Worm (Caenorhabditis elegans) whole organism, young adult: Measurements from ENCODE around the gene Y51H7BR.8.
A peak's percentile ranks its signal among the peaks of the same experiment; 100 is the strongest.

ENCODE experiments used
- B0261.1 ChIP-seq: sonication (generic microtip); optimal IDR thresholded peaks from 2 replicates; lab custom pipeline; 2016; ENCODE audit warnings: mild to moderate bottlenecking, missing genetic modification characterization, moderate library complexity, missing compliant biosample characterization
- B0336.3 ChIP-seq: fragments of 200-800 bp; sonication (Bioruptor generic); IDR thresholded peaks from 2 replicates; pipeline ENCODE4 v1.3.6; 2022; ENCODE audit warnings: missing genetic modification characterization, missing compliant biosample characterization
- D2030.7 ChIP-seq: fragments of 200-800 bp; sonication (Bioruptor generic); IDR thresholded peaks from 2 replicates; pipeline ENCODE4 v1.3.6; 2022; ENCODE audit warnings: missing genetic modification reagents, missing genetic modification characterization, missing compliant biosample characterization
- F23B12.7 ChIP-seq: sonication (generic microtip); optimal IDR thresholded peaks from 2 replicates; lab custom pipeline; 2017; ENCODE audit warnings: missing genetic modification characterization, mild to moderate bottlenecking, missing compliant biosample characterization, antibody characterized with exemption, moderate library complexity; ENCODE audit not compliant: insufficient read depth
- F57C9.4 ChIP-seq: sonication (generic microtip); optimal IDR thresholded peaks from 2 replicates; lab custom pipeline; 2017; ENCODE audit warnings: mild to moderate bottlenecking, missing genetic modification characterization, missing compliant biosample characterization
- K11D2.4 ChIP-seq: fragments of 200-800 bp; sonication (Bioruptor generic); IDR thresholded peaks from 2 replicates; pipeline ENCODE4 v1.3.6; 2022; ENCODE audit warnings: missing genetic modification reagents, missing genetic modification characterization, missing compliant biosample characterization
- K12H6.12 ChIP-seq: fragments of 200-800 bp; sonication (Bioruptor generic); optimal IDR thresholded peaks from 2 replicates; lab custom pipeline; 2018; ENCODE audit warnings: mild to moderate bottlenecking, missing genetic modification characterization, missing compliant biosample characterization
- Y53F4B.3 ChIP-seq: fragments of 200-800 bp; sonication (Bioruptor generic); IDR thresholded peaks from 2 replicates; pipeline ENCODE4 v1.3.6; 2022; ENCODE audit warnings: missing genetic modification reagents, missing genetic modification characterization, missing compliant biosample characterization
- Y67H2A.10 ChIP-seq: fragments of 200-800 bp; sonication (Bioruptor generic); conservative IDR thresholded peaks from 2 replicates; pipeline ENCODE4 v1.3.6; 2022; ENCODE audit warnings: missing genetic modification reagents, missing genetic modification characterization, missing compliant biosample characterization
- ZK185.1 ChIP-seq: sonication (generic microtip); optimal IDR thresholded peaks from 2 replicates; lab custom pipeline; 2016; ENCODE audit warnings: mild to moderate bottlenecking, missing genetic modification characterization, missing compliant biosample characterization; ENCODE audit not compliant: poor library complexity, severe bottlenecking
- ama-1 ChIP-seq, 3 experiments: fragments of 150-350 bp in 1 of 3; sonication (generic microtip) in 2 of 3; optimal IDR thresholded peaks; 2 replicates each; lab custom pipeline; 2014 to 2018; ENCODE audit warnings: missing biosample characterization in 2 of 3, missing genetic modification characterization in 2 of 3, missing genetic modification reagents in 2 of 3
- aptf-3 ChIP-seq: fragments of 200-800 bp; sonication (Bioruptor generic); IDR thresholded peaks from 2 replicates; pipeline ENCODE4 v1.3.6; 2022; ENCODE audit warnings: missing genetic modification characterization, missing compliant biosample characterization
- athp-1 ChIP-seq: sonication (generic microtip); optimal IDR thresholded peaks from 2 replicates; lab custom pipeline; 2017; ENCODE audit warnings: mild to moderate bottlenecking, missing genetic modification characterization, missing compliant biosample characterization
- attf-3 ChIP-seq: fragments of 200-800 bp; sonication (Bioruptor generic); conservative IDR thresholded peaks from 2 replicates; pipeline ENCODE4 v1.3.6; 2022; ENCODE audit warnings: missing genetic modification reagents, missing genetic modification characterization, missing compliant biosample characterization
- attf-6 ChIP-seq: fragments of 200-800 bp; sonication (Bioruptor generic); IDR thresholded peaks from 2 replicates; pipeline ENCODE4 v1.3.6; 2022; ENCODE audit warnings: missing genetic modification reagents, missing genetic modification characterization, missing compliant biosample characterization
- ceh-27 ChIP-seq: fragments of 200-800 bp; sonication (Bioruptor generic); optimal IDR thresholded peaks from 2 replicates; lab custom pipeline; 2018; ENCODE audit warnings: mild to moderate bottlenecking, missing genetic modification characterization, moderate library complexity, missing compliant biosample characterization
- ceh-79 ChIP-seq: sonication (generic microtip); optimal IDR thresholded peaks from 2 replicates; lab custom pipeline; 2017; ENCODE audit warnings: mild to moderate bottlenecking, missing genetic modification characterization, missing compliant biosample characterization
- die-1 ChIP-seq: sonication (generic microtip); optimal IDR thresholded peaks from 2 replicates; lab custom pipeline; 2016; ENCODE audit warnings: missing genotype, mild to moderate bottlenecking, missing genetic modification characterization, missing compliant biosample characterization
- efl-1 ChIP-seq: fragments of 150-350 bp; optimal IDR thresholded peaks from 2 replicates; lab custom pipeline; 2014; ENCODE audit warnings: missing biosample characterization, missing genetic modification reagents, missing genetic modification characterization
- ekl-4 ChIP-seq: fragments of 200-800 bp; sonication (Bioruptor generic); IDR thresholded peaks from 2 replicates; pipeline ENCODE4 v1.3.6; 2022; ENCODE audit warnings: missing genetic modification reagents, missing genetic modification characterization, missing compliant biosample characterization
- ets-4 ChIP-seq: fragments of 200-800 bp; sonication (Bioruptor generic); optimal IDR thresholded peaks from 2 replicates; lab custom pipeline; 2018; ENCODE audit warnings: mild to moderate bottlenecking, missing genetic modification characterization, missing compliant biosample characterization
- him-1 ChIP-seq: sonication (generic microtip); optimal IDR thresholded peaks from 2 replicates; lab custom pipeline; 2016; ENCODE audit warnings: missing genotype, missing genetic modification reagents, missing genetic modification characterization, missing compliant biosample characterization
- hmg-1.2 ChIP-seq: fragments of 200-800 bp; sonication (Bioruptor generic); IDR thresholded peaks from 2 replicates; pipeline ENCODE4 v1.3.6; 2022; ENCODE audit warnings: missing genetic modification reagents, missing genetic modification characterization, missing compliant biosample characterization
- hmg-20 ChIP-seq: fragments of 200-800 bp; sonication (Bioruptor generic); IDR thresholded peaks from 2 replicates; pipeline ENCODE4 v1.3.6; 2022; ENCODE audit warnings: missing genetic modification reagents, missing genetic modification characterization, missing compliant biosample characterization
- hrde-1 ChIP-seq: sonication (generic microtip); optimal IDR thresholded peaks from 2 replicates; lab custom pipeline; 2016; ENCODE audit warnings: missing genetic modification characterization, mild to moderate bottlenecking, missing compliant biosample characterization, moderate library complexity, missing genotype, missing genetic modification reagents, borderline replicate concordance
- let-607 ChIP-seq, 2 experiments: fragments of 200-800 bp in 1 of 2; sonication (Bioruptor generic) in 1 of 2; sonication (generic microtip) in 1 of 2; optimal IDR thresholded peaks; 2 replicates each; lab custom pipeline; 2016 to 2018; ENCODE audit warnings: mild to moderate bottlenecking in 2 of 2, missing compliant biosample characterization in 2 of 2, missing genetic modification characterization in 2 of 2, moderate library complexity in 2 of 2, missing genotype in 1 of 2
- lin-35 ChIP-seq, 3 experiments: fragments of 150-350 bp in 2 of 3; sonication (generic microtip) in 1 of 3; optimal IDR thresholded peaks; 2 replicates each; lab custom pipeline; 2014 to 2018; ENCODE audit warnings: missing biosample characterization in 3 of 3, missing genetic modification characterization in 3 of 3, missing genetic modification reagents in 3 of 3
- lin-40 ChIP-seq: sonication (generic microtip); optimal IDR thresholded peaks from 2 replicates; lab custom pipeline; 2016; ENCODE audit warnings: missing genetic modification characterization, mild to moderate bottlenecking, missing compliant biosample characterization, missing genotype, missing genetic modification reagents
- lin-54 ChIP-seq: fragments of 200-800 bp; sonication (Bioruptor generic); optimal IDR thresholded peaks from 2 replicates; lab custom pipeline; 2018; ENCODE audit warnings: mild to moderate bottlenecking, missing genetic modification characterization, missing compliant biosample characterization
- mcd-1 ChIP-seq: fragments of 200-800 bp; sonication (Bioruptor generic); IDR thresholded peaks from 2 replicates; pipeline ENCODE4 v1.3.6; 2022; ENCODE audit warnings: missing genetic modification reagents, missing genetic modification characterization, missing compliant biosample characterization
- mes-4 ChIP-seq: sonication (generic microtip); optimal IDR thresholded peaks from 2 replicates; lab custom pipeline; 2016; ENCODE audit warnings: missing genotype, missing genetic modification characterization, missing compliant biosample characterization
- mxl-1 ChIP-seq: sonication (generic microtip); optimal IDR thresholded peaks from 2 replicates; lab custom pipeline; 2016; ENCODE audit warnings: missing genetic modification characterization, missing compliant biosample characterization
- nfya-2 ChIP-seq: fragments of 200-800 bp; sonication (Bioruptor generic); IDR thresholded peaks from 2 replicates; pipeline ENCODE4 v1.3.6; 2022; ENCODE audit warnings: missing genetic modification reagents, missing genetic modification characterization, missing compliant biosample characterization
- nhr-179 ChIP-seq: sonication (generic microtip); optimal IDR thresholded peaks from 2 replicates; lab custom pipeline; 2016; ENCODE audit warnings: mild to moderate bottlenecking, missing genetic modification characterization, missing compliant biosample characterization
- nhr-90 ChIP-seq: sonication (generic microtip); optimal IDR thresholded peaks from 2 replicates; lab custom pipeline; 2016; ENCODE audit warnings: missing genotype, mild to moderate bottlenecking, missing genetic modification characterization, missing compliant biosample characterization
- rcor-1 ChIP-seq: fragments of 200-800 bp; sonication (Bioruptor generic); IDR thresholded peaks from 2 replicates; pipeline ENCODE4 v1.3.6; 2022; ENCODE audit warnings: missing genetic modification reagents, missing genetic modification characterization, missing compliant biosample characterization
- sdz-38 ChIP-seq: sonication (generic microtip); optimal IDR thresholded peaks from 2 replicates; lab custom pipeline; 2016; ENCODE audit warnings: missing genotype, missing genetic modification characterization, missing compliant biosample characterization
- snpc-1.1 ChIP-seq: sonication (generic microtip); optimal IDR thresholded peaks from 2 replicates; lab custom pipeline; 2017; ENCODE audit warnings: missing genetic modification characterization, mild to moderate bottlenecking, missing compliant biosample characterization, antibody characterized with exemption, moderate library complexity, missing genotype, missing genetic modification reagents; ENCODE audit not compliant: insufficient read depth
- snpc-1.3 ChIP-seq: sonication (generic microtip); optimal IDR thresholded peaks from 2 replicates; lab custom pipeline; 2017; ENCODE audit warnings: missing genetic modification characterization, mild to moderate bottlenecking, missing compliant biosample characterization, antibody characterized with exemption, moderate library complexity, missing genotype, missing genetic modification reagents; ENCODE audit not compliant: insufficient read depth
- snpc-3.4 ChIP-seq: sonication (generic microtip); optimal IDR thresholded peaks from 2 replicates; lab custom pipeline; 2017; ENCODE audit warnings: missing genetic modification characterization, mild to moderate bottlenecking, missing compliant biosample characterization, antibody characterized with exemption, moderate library complexity, missing genotype, missing genetic modification reagents
- tbp1 ChIP-seq: fragments of 200-800 bp; sonication (Bioruptor generic); optimal IDR thresholded peaks from 2 replicates; lab custom pipeline; 2018; ENCODE audit warnings: mild to moderate bottlenecking, missing genetic modification characterization, missing compliant biosample characterization
- ztf-18 ChIP-seq: sonication (generic microtip); optimal IDR thresholded peaks from 2 replicates; lab custom pipeline; 2016; ENCODE audit warnings: missing genotype, mild to moderate bottlenecking, missing genetic modification characterization, missing compliant biosample characterization
- ztf-25 ChIP-seq: fragments of 200-800 bp; sonication (Bioruptor generic); IDR thresholded peaks from 2 replicates; pipeline ENCODE4 v1.3.6; 2022; ENCODE audit warnings: missing genetic modification reagents, missing genetic modification characterization, missing compliant biosample characterization
- ztf-28 ChIP-seq: fragments of 200-800 bp; sonication (Bioruptor generic); IDR thresholded peaks from 2 replicates; pipeline ENCODE4 v1.3.6; 2022; ENCODE audit warnings: missing genetic modification reagents, missing genetic modification characterization, missing compliant biosample characterization

Y51H7BR.8 gene

ce11 chrII:1517354-1517753, 1.7 kb upstream of the Y51H7BR.8 start, which contains the start of gene math-45:
Gene math-45, minus strand, starts transcription at chrII:1517454.
- TF ChIP-seq aptf-3 (GFP tag; lab: Robert Waterston, UW) (no peak), hrde-1 (no peak), D2030.7 (no peak), attf-6 (no peak), ets-4 (no peak), tbp1 (GFP tag; lab: Kevin White, UChicago) (no peak), rcor-1 (GFP tag; lab: Robert Waterston, UW) (no peak), hmg-1.2 (GFP tag; lab: Robert Waterston, UW) (no peak), hmg-20 (no peak), mes-4 (tag; lab: Kevin White, UChicago) (no peak), efl-1 (GFP tag; lab: Kevin White, UChicago) (no peak), F57C9.4 (tag; lab: Kevin White, UChicago) (no peak), B0336.3 (GFP tag; lab: Robert Waterston, UW) (no peak), Y67H2A.10 (GFP tag; lab: Robert Waterston, UW) (no peak), lin-40 (tag; lab: Kevin White, UChicago) (no peak), ztf-28 (no peak), nhr-179 (tag; lab: Kevin White, UChicago) (no peak), lin-35 (GFP tag; optimal IDR thresholded peaks at IDR 0.05; lab: Kevin White, UChicago) (no peak)

DNA sequence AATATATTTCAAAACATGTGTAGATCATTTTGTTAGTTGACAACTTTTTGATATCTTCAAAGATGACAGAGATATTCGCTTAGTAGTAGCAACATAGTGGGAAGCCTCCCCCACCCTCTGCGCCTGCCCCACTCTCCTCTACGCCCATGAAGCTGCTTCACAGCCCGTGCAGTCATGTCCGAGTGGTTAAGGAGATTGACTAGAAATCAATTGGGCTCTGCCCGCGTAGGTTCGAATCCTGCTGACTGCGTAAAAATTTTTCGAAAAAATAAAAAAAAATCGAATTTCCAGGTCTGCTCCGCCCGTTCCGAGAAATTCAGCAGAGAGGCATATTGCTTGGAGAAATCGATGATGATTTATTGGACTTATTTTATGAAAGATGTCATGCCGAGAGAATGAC, 853 bp downstream of the Y51H7BR.8 start:
- TF ChIP-seq mxl-1 (tag; lab: Kevin White, UChicago), result peak; percentile 18
- peak; percentile 28; the same call in 1 of the 2 replicates for TF ChIP-seq D2030.7
- peak; percentile 39 for TF ChIP-seq lin-54 (GFP tag; lab: Kevin White, UChicago)
- TF ChIP-seq attf-3 (GFP tag; lab: Robert Waterston, UW), result 0 out of 2 replicates have a peak, but pooled peaks have one; percentile 32
- peak; percentile 44 for TF ChIP-seq him-1 (tag; lab: Kevin White, UChicago)
- TF ChIP-seq rcor-1 (GFP tag; lab: Robert Waterston, UW), result no peak
- TF ChIP-seq ceh-27 (GFP tag; lab: Kevin White, UChicago), result peak; percentile 26
- TF ChIP-seq hmg-1.2 (GFP tag; lab: Robert Waterston, UW), result peak; percentile 77
- TF ChIP-seq lin-35 (GFP tag; optimal IDR thresholded peaks at IDR 0.05; lab: Kevin White, UChicago), result peak in 1 of 3 experiments; percentile 45
- peak; percentile 7 for TF ChIP-seq ceh-79 (tag; lab: Kevin White, UChicago)
- peak; percentile 58 for TF ChIP-seq mcd-1 (GFP tag; lab: Robert Waterston, UW)
- TF ChIP-seq F23B12.7 (tag; lab: Kevin White, UChicago), result peak; percentile 55
- 0 out of 2 replicates have a peak, but pooled peaks have one; percentile 23 for TF ChIP-seq K11D2.4 (GFP tag; lab: Robert Waterston, UW)
- TF ChIP-seq ets-4, result no peak
- TF ChIP-seq athp-1, result peak; percentile 9
- no peak for TF ChIP-seq F57C9.4 (tag; lab: Kevin White, UChicago)
- no peak for TF ChIP-seq snpc-1.1
- TF ChIP-seq snpc-3.4 (tag; lab: Kevin White, UChicago), result no peak
- no peak for TF ChIP-seq sdz-38 (tag; lab: Kevin White, UChicago)
- peak in 1 of 2 experiments; percentile 7 for TF ChIP-seq let-607 (tag; optimal IDR thresholded peaks at IDR 0.05; lab: Kevin White, UChicago)
- no peak for TF ChIP-seq Y53F4B.3 (GFP tag; lab: Robert Waterston, UW)
- 0 out of 2 replicates have a peak, but pooled peaks have one; percentile 64 for TF ChIP-seq ztf-28
- peak; percentile 25 for TF ChIP-seq nhr-90 (tag; lab: Kevin White, UChicago)
- no peak for TF ChIP-seq ekl-4 (GFP tag; lab: Robert Waterston, UW)
- peak; percentile 95 for TF ChIP-seq tbp1 (GFP tag; lab: Kevin White, UChicago)
- peak; percentile 21 for TF ChIP-seq K12H6.12 (tag; lab: Kevin White, UChicago)
- TF ChIP-seq ZK185.1, result peak; percentile 15
- TF ChIP-seq B0261.1 (tag; lab: Kevin White, UChicago), result peak; percentile 86
- no peak for TF ChIP-seq nfya-2 (GFP tag; lab: Robert Waterston, UW)
- TF ChIP-seq ama-1 (optimal IDR thresholded peaks at IDR 0.05; lab: Kevin White, UChicago), result no peak
- peak in 1 of 2 experiments; percentile 25 for TF ChIP-seq ama-1 (GFP tag; optimal IDR thresholded peaks at IDR 0.05; lab: Kevin White, UChicago)
- TF ChIP-seq ztf-25 (GFP tag; lab: Robert Waterston, UW), result peak; percentile 60; the same call in 1 of the 2 replicates
- peak; percentile 27 for TF ChIP-seq snpc-1.3 (tag; lab: Kevin White, UChicago)
- peak; percentile 26 for TF ChIP-seq die-1
- TF ChIP-seq ztf-18, result peak; percentile 41
